Fruit fly (Drosophila melanogaster) whole organism: Measurements from ENCODE around the gene Rgl.

ENCODE experiments used
- CG8478 ChIP-seq: fragments of >200 bp; optimal IDR thresholded peaks from 2 replicates; lab custom pipeline; 2018; ENCODE audit warnings: inconsistent platforms
- Dll ChIP-seq: fragments of >200 bp; optimal IDR thresholded peaks from 2 replicates; lab custom pipeline; 2017
- EcR ChIP-seq, 2 experiments: fragments of >200 bp; optimal IDR thresholded peaks; 2 replicates each; lab custom pipeline; 2017; ENCODE audit warnings: missing biosample characterization in 2 of 2, missing genetic modification characterization in 2 of 2, missing genetic modification reagents in 2 of 2
- pan ChIP-seq: fragments of >200 bp; optimal IDR thresholded peaks from 2 replicates; lab custom pipeline; 2017
- psq ChIP-seq: fragments of >200 bp; optimal IDR thresholded peaks from 2 replicates; lab custom pipeline; 2017
- usp ChIP-seq: fragments of >200 bp; optimal IDR thresholded peaks from 2 replicates; lab custom pipeline; 2017; ENCODE audit warnings: missing biosample characterization, missing genetic modification characterization, mixed read lengths

DNA sequence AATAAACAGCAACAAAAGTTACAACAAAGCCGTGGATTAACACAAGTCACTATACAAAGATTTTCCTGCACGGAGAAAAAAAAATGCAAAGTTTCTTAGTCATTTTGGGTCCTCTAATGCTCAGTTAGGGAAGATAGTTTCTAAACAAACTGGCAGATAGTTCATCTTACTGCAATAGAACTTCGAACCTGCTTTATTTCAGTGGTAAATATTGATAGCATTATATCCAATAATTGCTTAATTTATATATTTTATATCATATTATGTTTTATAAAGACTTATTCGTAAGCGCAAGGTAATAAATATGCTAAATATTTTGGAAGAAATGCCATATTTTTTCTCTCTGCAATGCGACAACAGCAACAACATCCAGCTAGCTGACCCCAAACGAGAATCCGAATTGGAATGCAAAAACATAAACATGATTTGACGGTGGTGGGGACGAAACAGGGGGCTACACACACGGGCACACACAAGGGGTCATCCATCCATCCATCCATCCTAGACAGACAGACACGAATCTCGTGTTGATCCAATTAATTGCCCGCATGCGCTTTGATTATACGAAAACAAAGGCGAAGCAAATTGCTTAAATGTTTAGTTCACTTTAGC, 13.4 kb downstream of the Rgl start:
- TF ChIP-seq CG8478 (lab: Kevin White, UChicago), result no peak
- no peak for TF ChIP-seq Dll (lab: Kevin White, UChicago)
- TF ChIP-seq psq (lab: Kevin White, UChicago), result no peak
- TF ChIP-seq usp (GFP tag; lab: Kevin White, UChicago), result no peak
- no peak for TF ChIP-seq pan (lab: Kevin White, UChicago)
- no peak for TF ChIP-seq EcR (GFP tag; optimal IDR thresholded peaks at IDR 0.05; lab: Kevin White, UChicago)
